Fruit fly (Drosophila melanogaster) whole organism, embryonic: Measurements from ENCODE around the gene CG5346.
A peak's percentile ranks its signal among the peaks of the same experiment; 100 is the strongest.

Experiments
- Antp ChIP-seq: fragments of 200-800 bp; sonication (Bioruptor generic); optimal IDR thresholded peaks from 3 replicates; lab custom pipeline; 2016; ENCODE audit warnings: missing biosample characterization, missing genetic modification characterization
- Bgb ChIP-seq: fragments of 200-800 bp; sonication (Bioruptor generic); IDR thresholded peaks from 2 replicates; pipeline ENCODE4 v1.3.6; 2022; ENCODE audit warnings: missing biosample characterization, missing genetic modification characterization; ENCODE audit not compliant: partially characterized antibody
- CG10431 ChIP-seq: fragments of 200-800 bp; sonication (Bioruptor generic); optimal IDR thresholded peaks from 3 replicates; lab custom pipeline; 2018; ENCODE audit warnings: missing biosample characterization, mild to moderate bottlenecking, missing genetic modification characterization
- CG11247 ChIP-seq: fragments of 200-800 bp; sonication (Bioruptor generic); IDR thresholded peaks from 2 replicates; pipeline ENCODE4 v1.3.6; 2022; ENCODE audit warnings: missing biosample characterization, missing genetic modification characterization
- CG11398 ChIP-seq: fragments of 200-800 bp; sonication (Bioruptor generic); optimal IDR thresholded peaks from 2 replicates; lab custom pipeline; 2016; ENCODE audit warnings: missing biosample characterization, missing genetic modification characterization
- CG12659 ChIP-seq: fragments of 200-800 bp; sonication (Bioruptor generic); optimal IDR thresholded peaks from 3 replicates; lab custom pipeline; 2017; ENCODE audit warnings: mild to moderate bottlenecking, missing biosample characterization, missing genetic modification reagents, missing genetic modification characterization
- CG14014 ChIP-seq: fragments of 200-800 bp; sonication (Bioruptor generic); IDR thresholded peaks from 2 replicates; pipeline ENCODE4 v1.3.6; 2022; ENCODE audit warnings: missing biosample characterization, missing genetic modification characterization
- CG14667 ChIP-seq: fragments of 200-800 bp; sonication (Bioruptor generic); IDR thresholded peaks from 2 replicates; pipeline ENCODE4 v1.3.6; 2022; ENCODE audit warnings: missing biosample characterization, missing genetic modification characterization
- CG15269 ChIP-seq: fragments of 200-800 bp; sonication (Bioruptor generic); optimal IDR thresholded peaks from 2 replicates; lab custom pipeline; 2018; ENCODE audit warnings: missing biosample characterization, mild to moderate bottlenecking, missing genetic modification characterization, moderate library complexity
- CG1792 ChIP-seq: fragments of 200-800 bp; sonication (Bioruptor generic); optimal IDR thresholded peaks from 2 replicates; lab custom pipeline; 2016; ENCODE audit warnings: missing biosample characterization, missing genetic modification characterization
- CG18599 ChIP-seq: fragments of 200-800 bp; sonication (Bioruptor generic); optimal IDR thresholded peaks from 3 replicates; lab custom pipeline; 2017; ENCODE audit warnings: missing biosample characterization, missing genetic modification characterization, mild to moderate bottlenecking, moderate library complexity, missing genetic modification reagents
- CG34376 ChIP-seq: fragments of 200-800 bp; sonication (Bioruptor generic); optimal IDR thresholded peaks from 2 replicates; lab custom pipeline; 2018; ENCODE audit warnings: missing biosample characterization, mild to moderate bottlenecking, missing genetic modification characterization
- CG3726 ChIP-seq: fragments of 200-800 bp; sonication (Bioruptor generic); IDR thresholded peaks from 3 replicates; pipeline ENCODE4, ENCODE4 v1.3.6; 2022; ENCODE audit warnings: missing biosample characterization, missing genetic modification characterization
- CG6813 ChIP-seq: fragments of 200-800 bp; sonication (Bioruptor generic); optimal IDR thresholded peaks from 2 replicates; lab custom pipeline; 2017; ENCODE audit warnings: missing biosample characterization, missing genetic modification characterization, mild to moderate bottlenecking, moderate library complexity, missing genetic modification reagents
- CG7786 ChIP-seq: fragments of 200-800 bp; sonication (Bioruptor generic); optimal IDR thresholded peaks from 2 replicates; lab custom pipeline; 2016; ENCODE audit warnings: missing biosample characterization, missing genetic modification characterization
- CG8290 ChIP-seq, 3 experiments: fragments of 200-800 bp; sonication (Bioruptor generic); optimal IDR thresholded peaks; 2 replicates each; lab custom pipeline; 2016 to 2019; ENCODE audit warnings: missing biosample characterization in 3 of 3, missing genetic modification characterization in 3 of 3, mild to moderate bottlenecking in 2 of 3, moderate library complexity in 1 of 3
- CG8944 ChIP-seq: fragments of 200-800 bp; sonication (Bioruptor generic); optimal IDR thresholded peaks from 3 replicates; lab custom pipeline; 2016; ENCODE audit warnings: missing biosample characterization, missing genetic modification characterization
- CG9215 ChIP-seq: fragments of 200-800 bp; sonication (Bioruptor generic); IDR thresholded peaks from 2 replicates; pipeline ENCODE4 v1.3.6; 2022; ENCODE audit warnings: missing biosample characterization, missing genetic modification characterization
- Dbx ChIP-seq: fragments of 200-800 bp; sonication (Bioruptor generic); IDR thresholded peaks from 3 replicates; pipeline ENCODE4 v1.3.6; 2022; ENCODE audit warnings: missing biosample characterization, missing genetic modification characterization
- Dek ChIP-seq: fragments of 200-800 bp; sonication (Bioruptor generic); optimal IDR thresholded peaks from 3 replicates; lab custom pipeline; 2019; ENCODE audit warnings: missing biosample characterization, mild to moderate bottlenecking, missing genetic modification characterization, moderate library complexity
- Dll ChIP-seq: fragments of 200-800 bp; sonication (Bioruptor generic); IDR thresholded peaks from 4 replicates; pipeline ENCODE4 v1.3.6; 2022; ENCODE audit warnings: missing biosample characterization, missing genetic modification characterization; ENCODE audit not compliant: partially characterized antibody
- GATAe ChIP-seq: fragments of 200-800 bp; sonication (Bioruptor generic); conservative IDR thresholded peaks from 2 replicates; pipeline ENCODE4 v1.3.6; 2022; ENCODE audit warnings: missing biosample characterization, missing genetic modification characterization
- Mrtf ChIP-seq: fragments of 200-800 bp; sonication (Bioruptor generic); IDR thresholded peaks from 3 replicates; pipeline ENCODE4 v1.3.6; 2022; ENCODE audit warnings: missing biosample characterization, missing genetic modification characterization
- NK7.1 ChIP-seq: fragments of 200-800 bp; sonication (Bioruptor generic); optimal IDR thresholded peaks from 3 replicates; lab custom pipeline; 2016; ENCODE audit warnings: missing biosample characterization, missing genetic modification characterization
- Neu2 ChIP-seq: fragments of 200-800 bp; sonication (Bioruptor generic); optimal IDR thresholded peaks from 3 replicates; lab custom pipeline; 2016; ENCODE audit warnings: missing biosample characterization, missing genetic modification characterization, borderline replicate concordance
- Usf ChIP-seq: fragments of 200-800 bp; sonication (Bioruptor generic); optimal IDR thresholded peaks from 2 replicates; lab custom pipeline; 2017; ENCODE audit warnings: missing genotype, missing biosample characterization, missing genetic modification characterization
- Xrp1 ChIP-seq: fragments of 200-800 bp; sonication (Bioruptor generic); IDR thresholded peaks from 2 replicates; pipeline ENCODE4 v1.3.6; 2022; ENCODE audit warnings: missing biosample characterization, missing genetic modification characterization
- ab ChIP-seq: fragments of 200-800 bp; sonication (Bioruptor generic); optimal IDR thresholded peaks from 2 replicates; lab custom pipeline; 2016; ENCODE audit warnings: missing biosample characterization, missing genetic modification characterization
- ase ChIP-seq: fragments of 200-800 bp; sonication (Bioruptor generic); IDR thresholded peaks from 3 replicates; pipeline ENCODE4 v1.3.6; 2022; ENCODE audit warnings: missing biosample characterization, missing genetic modification characterization
- ato ChIP-seq: fragments of 200-800 bp; sonication (Bioruptor generic); IDR thresholded peaks from 2 replicates; pipeline ENCODE4 v1.3.6; 2022; ENCODE audit warnings: missing biosample characterization, missing genetic modification characterization; ENCODE audit not compliant: partially characterized antibody
- bab2 ChIP-seq: fragments of 200-800 bp; sonication (Bioruptor generic); optimal IDR thresholded peaks from 2 replicates; lab custom pipeline; 2016; ENCODE audit warnings: missing biosample characterization, missing genetic modification characterization
- croc ChIP-seq: fragments of 200-800 bp; sonication (Bioruptor generic); conservative IDR thresholded peaks from 3 replicates; pipeline ENCODE4 v1.3.6; 2022; ENCODE audit warnings: missing biosample characterization, missing genetic modification characterization
- crp ChIP-seq, 2 experiments: fragments of 200-800 bp; sonication (Bioruptor generic); optimal IDR thresholded peaks; 2 replicates in 1 of 2; 3 replicates in 1 of 2; lab custom pipeline; 2017; ENCODE audit warnings: missing biosample characterization in 2 of 2, missing genetic modification characterization in 2 of 2, mild to moderate bottlenecking in 1 of 2, moderate library complexity in 1 of 2
- gce ChIP-seq: fragments of 200-800 bp; sonication (Bioruptor generic); IDR thresholded peaks from 3 replicates; pipeline ENCODE4 v1.3.6; 2022; ENCODE audit warnings: missing biosample characterization, missing genetic modification characterization
- her ChIP-seq: fragments of 200-800 bp; sonication (Bioruptor generic); optimal IDR thresholded peaks from 2 replicates; lab custom pipeline; 2016; ENCODE audit warnings: missing biosample characterization, missing genetic modification characterization
- hkb ChIP-seq, 2 experiments: fragments of 200-800 bp in 1 of 2; fragments of >200 bp in 1 of 2; sonication (Bioruptor generic) in 1 of 2; IDR thresholded peaks in 1 of 2; optimal IDR thresholded peaks in 1 of 2; 2 replicates each; pipeline versions ENCODE4 v1.3.6 to Lab custom; 2017 to 2022; ENCODE audit warnings: missing biosample characterization in 1 of 2, missing genetic modification characterization in 1 of 2
- lbe ChIP-seq: fragments of 200-800 bp; sonication (Bioruptor generic); optimal IDR thresholded peaks from 2 replicates; lab custom pipeline; 2016; ENCODE audit warnings: missing biosample characterization, mild to moderate bottlenecking, missing genetic modification characterization
- lola ChIP-seq, 3 experiments: fragments of >200 bp in 2 of 3; fragments of 200-800 bp in 1 of 3; sonication (Bioruptor generic) in 1 of 3; optimal IDR thresholded peaks; 2 replicates each; lab custom pipeline; 2017 to 2019; ENCODE audit warnings: missing biosample characterization in 3 of 3, missing genetic modification characterization in 3 of 3, mild to moderate bottlenecking in 1 of 3, moderate library complexity in 1 of 3
- mam ChIP-seq: fragments of 200-800 bp; sonication (Bioruptor generic); optimal IDR thresholded peaks from 3 replicates; lab custom pipeline; 2016; ENCODE audit warnings: missing biosample characterization, missing genetic modification characterization
- nerfin-2 ChIP-seq: fragments of 200-800 bp; sonication (Bioruptor generic); IDR thresholded peaks from 2 replicates; pipeline ENCODE4 v1.3.6; 2022; ENCODE audit warnings: missing biosample characterization, missing genetic modification characterization; ENCODE audit not compliant: partially characterized antibody
- onecut ChIP-seq: fragments of 200-800 bp; sonication (Bioruptor generic); IDR thresholded peaks from 2 replicates; pipeline ENCODE4 v1.3.6; 2022; ENCODE audit warnings: missing biosample characterization, missing genetic modification characterization
- pita ChIP-seq: fragments of 200-800 bp; sonication (Bioruptor generic); optimal IDR thresholded peaks from 2 replicates; lab custom pipeline; 2017; ENCODE audit warnings: missing biosample characterization, mild to moderate bottlenecking, missing genetic modification characterization
- psq ChIP-seq: fragments of 200-800 bp; sonication (Bioruptor generic); optimal IDR thresholded peaks from 2 replicates; lab custom pipeline; 2017; ENCODE audit warnings: missing biosample characterization, missing genetic modification characterization
- sc ChIP-seq, 3 experiments: fragments of >200 bp in 2 of 3; fragments of 200-800 bp in 1 of 3; sonication (Bioruptor generic) in 1 of 3; optimal IDR thresholded peaks; 2 replicates in 2 of 3; 3 replicates in 1 of 3; lab custom pipeline; 2017; ENCODE audit warnings: mild to moderate bottlenecking in 1 of 3, missing biosample characterization in 1 of 3, missing genetic modification characterization in 1 of 3, missing genetic modification reagents in 1 of 3
- sens ChIP-seq: fragments of 200-800 bp; sonication (Bioruptor generic); peaks from one replicate; lab custom pipeline; 2016; ENCODE audit warnings: missing biosample characterization, missing genetic modification characterization
- tap ChIP-seq: fragments of 200-800 bp; optimal IDR thresholded peaks from 3 replicates; lab custom pipeline; 2019; ENCODE audit warnings: missing biosample characterization, mild to moderate bottlenecking, missing genetic modification characterization, moderate library complexity
- tgo ChIP-seq: fragments of 200-800 bp; sonication (Bioruptor generic); IDR thresholded peaks from 3 replicates; pipeline ENCODE4 v1.3.6; 2022; ENCODE audit warnings: missing biosample characterization, missing genetic modification characterization

CG5346 gene

DNA sequence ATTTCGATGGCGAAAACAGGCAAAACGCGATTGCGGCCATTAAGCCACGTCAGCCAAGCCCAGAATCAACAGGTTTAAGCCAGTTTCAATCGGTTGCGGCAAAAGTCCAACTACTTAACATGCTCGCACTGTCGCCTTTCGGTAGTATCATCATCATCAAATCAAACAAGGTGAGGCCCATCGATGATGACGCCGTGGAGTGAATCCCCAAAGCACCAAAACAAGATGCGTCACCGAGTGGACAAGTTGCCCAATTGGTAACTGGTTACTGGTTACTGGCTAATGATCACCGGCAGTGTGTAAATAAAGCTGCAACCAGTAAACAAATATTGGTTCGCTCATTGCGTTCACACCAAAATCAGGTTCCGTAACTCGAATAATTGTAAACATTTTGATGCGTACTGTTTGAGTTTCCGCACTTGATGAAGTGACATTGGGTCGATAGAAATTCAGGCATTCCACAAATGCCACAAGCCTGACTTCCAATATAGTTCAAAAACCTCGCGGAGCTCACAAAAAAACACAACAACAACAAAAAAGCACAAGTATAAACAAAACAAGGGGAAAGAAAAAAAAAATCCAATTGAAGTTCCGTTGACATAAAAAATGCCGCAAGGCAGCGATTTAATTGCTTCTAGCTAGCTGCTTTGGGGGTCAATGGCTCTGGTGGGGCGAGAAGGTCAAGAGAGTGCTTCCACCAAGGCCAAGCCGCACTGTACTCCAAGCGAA, 4.0 kb downstream of the CG5346 start (continued):
- TF ChIP-seq CG18599 (GFP tag; lab: Kevin White, UChicago): peak; percentile 43
- TF ChIP-seq Dek: no peak
- TF ChIP-seq ab (GFP tag; lab: Kevin White, UChicago): no peak
- TF ChIP-seq sc (optimal IDR thresholded peaks at IDR 0.05; lab: Kevin White, UChicago): no peak
- TF ChIP-seq sc (GFP tag; optimal IDR thresholded peaks at IDR 0.05; lab: Kevin White, UChicago): peak; percentile 47
- TF ChIP-seq Usf (GFP tag; lab: Kevin White, UChicago): no peak
- TF ChIP-seq sens (GFP tag; lab: Kevin White, UChicago): peak; percentile 92
- peak; percentile 83; the same call in 2 of the 3 replicates for TF ChIP-seq gce
- no peak for TF ChIP-seq CG9215 (GFP tag; lab: Robert Waterston, UW)
- 0 out of 2 replicates have a peak, but pooled peaks have one; percentile 19 for TF ChIP-seq CG11247 (GFP tag; lab: Robert Waterston, UW)
- TF ChIP-seq lola (GFP tag; optimal IDR thresholded peaks at IDR 0.05; lab: Kevin White, UChicago): peak in 1 of 3 experiments; percentile 8
- peak; percentile 69 for TF ChIP-seq CG8290 (GFP tag; optimal IDR thresholded peaks at IDR 0.05; lab: Kevin White, UChicago)
- peak; percentile 34 to 84 for TF ChIP-seq CG8290 (tag; optimal IDR thresholded peaks at IDR 0.05; lab: Kevin White, UChicago)
- no peak for TF ChIP-seq tgo (GFP tag; lab: Robert Waterston, UW)
- no peak for TF ChIP-seq croc (GFP tag; lab: Robert Waterston, UW)
- peak; percentile 53 for TF ChIP-seq her (GFP tag; lab: Kevin White, UChicago)
- peak; percentile 2 for TF ChIP-seq Antp
- no peak for TF ChIP-seq bab2 (GFP tag; lab: Kevin White, UChicago)
- TF ChIP-seq hkb (optimal IDR thresholded peaks at IDR 0.05; lab: Kevin White, UChicago): no peak
- peak; percentile 81 for TF ChIP-seq hkb (GFP tag; IDR thresholded peaks at IDR 0.05; lab: Robert Waterston, UW)
- TF ChIP-seq CG1792 (GFP tag; lab: Kevin White, UChicago): peak; percentile 2
- no peak for TF ChIP-seq CG8944 (GFP tag; lab: Kevin White, UChicago)
- no peak for TF ChIP-seq nerfin-2 (GFP tag; lab: Robert Waterston, UW)
- TF ChIP-seq lbe (GFP tag; lab: Kevin White, UChicago): no peak
- TF ChIP-seq Bgb (GFP tag; lab: Robert Waterston, UW): no peak
- no peak for TF ChIP-seq pita
- TF ChIP-seq ase: no peak
- no peak for TF ChIP-seq Neu2 (GFP tag; lab: Kevin White, UChicago)
- TF ChIP-seq CG10431 (GFP tag; lab: Kevin White, UChicago): peak; percentile 46
- no peak for TF ChIP-seq ato
- peak; percentile 57 for TF ChIP-seq CG11398 (GFP tag; lab: Kevin White, UChicago)
- peak; percentile 59; the same call in 1 of the 2 replicates for TF ChIP-seq onecut (GFP tag; lab: Robert Waterston, UW)
- no peak for TF ChIP-seq GATAe (GFP tag; lab: Robert Waterston, UW)
- TF ChIP-seq CG12659: peak; percentile 56
- TF ChIP-seq Mrtf: no peak
- TF ChIP-seq psq (GFP tag; lab: Kevin White, UChicago): peak; percentile 4
- TF ChIP-seq CG6813 (GFP tag; lab: Kevin White, UChicago): peak; percentile 72
- TF ChIP-seq Xrp1: peak; percentile 43
- peak; percentile 63 for TF ChIP-seq CG15269 (tag; lab: Kevin White, UChicago)
- TF ChIP-seq CG14014 (GFP tag; lab: Robert Waterston, UW): peak; percentile 38; the same call in 1 of the 2 replicates
- TF ChIP-seq Dbx (GFP tag; lab: Robert Waterston, UW): peak; percentile 30; the same call in 1 of the 3 replicates
- no peak for TF ChIP-seq crp (GFP tag; optimal IDR thresholded peaks at IDR 0.05; lab: Kevin White, UChicago)
- peak; percentile 59; the same call in 1 of the 3 replicates for TF ChIP-seq CG3726 (GFP tag; lab: Robert Waterston, UW)
- peak; percentile 41 for TF ChIP-seq tap (tag; lab: Kevin White, UChicago)
- TF ChIP-seq CG14667: no peak
- TF ChIP-seq NK7.1 (GFP tag; lab: Kevin White, UChicago): no peak
- TF ChIP-seq mam (GFP tag; lab: Kevin White, UChicago): no peak
- TF ChIP-seq Dll (GFP tag; lab: Robert Waterston, UW): no peak
- no peak for TF ChIP-seq CG34376
- no peak for TF ChIP-seq CG7786 (GFP tag; lab: Kevin White, UChicago)
